Fruit fly (Drosophila melanogaster) S2 (cell line): ENCODE measurements around the gene elav.

ENCODE experiments used
- CG8478 ChIP-seq: fragments of >200 bp; optimal IDR thresholded peaks from 2 replicates; lab custom pipeline; 2018
- CTCF ChIP-seq, 2 experiments: fragments of >200 bp; optimal IDR thresholded peaks; 2 replicates each; lab custom pipeline; 2018

dm6 chrX:487517-487957, 35.5 kb downstream of the elav start, which contains the start of the genes CG18273 and CG3156:
- TF ChIP-seq CG8478 (no peak), CTCF (optimal IDR thresholded peaks at IDR 0.05; lab: Kevin White, UChicago) (no peak)
